Fruit fly (Drosophila melanogaster): ENCODE data around the gene prage.

The prage gene

DNA sequence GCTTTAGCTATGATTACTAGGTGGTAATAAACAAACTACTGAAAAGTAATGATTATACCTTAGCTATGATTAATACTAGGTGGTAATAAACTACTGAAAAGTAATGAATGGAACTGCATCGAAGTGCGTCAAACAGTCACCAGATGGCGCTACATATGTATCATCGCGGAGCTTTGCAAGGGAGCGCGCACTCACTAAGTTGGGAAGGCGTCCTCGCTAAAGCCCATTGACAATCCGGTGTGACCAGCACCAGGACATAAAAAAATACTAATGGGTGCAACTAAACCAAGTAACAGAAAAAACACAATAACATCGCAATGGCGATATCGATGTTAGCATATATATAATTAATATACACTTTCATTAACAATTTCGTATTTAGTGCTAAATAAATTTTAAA, 893 bp upstream of the prage start (continued):
- TF ChIP-seq psq (GFP tag; optimal IDR thresholded peaks at IDR 0.05) (no peak), CkIIα-i1 (GFP tag; IDR thresholded peaks at IDR 0.05) (no peak), CG34376 (GFP tag; optimal IDR thresholded peaks at IDR 0.05) (no peak), CG11723 (GFP tag; optimal IDR thresholded peaks at IDR 0.05) (no peak), CG1792 (GFP tag; optimal IDR thresholded peaks at IDR 0.05) (no peak), Neu2 (GFP tag; optimal IDR thresholded peaks at IDR 0.05; ENCODE audit: borderline replicate concordance) (no peak), Fer2 (tag; optimal IDR thresholded peaks at IDR 0.05) (no peak), lola (GFP tag; optimal IDR thresholded peaks at IDR 0.05) (no peak), CG14667 (GFP tag; IDR thresholded peaks at IDR 0.05) (no peak), Ets65A (GFP tag) (no peak), CG10366 (GFP tag; IDR thresholded peaks at IDR 0.05) (no peak), bowl (GFP tag; IDR thresholded peaks at IDR 0.05) (no peak), CG1647 (GFP tag; optimal IDR thresholded peaks at IDR 0.05) (no peak), ems (GFP tag; optimal IDR thresholded peaks at IDR 0.05) (no peak), Mad (GFP tag; optimal IDR thresholded peaks at IDR 0.05) (no peak), CG12391 (tag; optimal IDR thresholded peaks at IDR 0.05) (no peak), CG3163 (GFP tag; optimal IDR thresholded peaks at IDR 0.05) (peak; percentile 2), Elba2 (GFP tag; optimal IDR thresholded peaks at IDR 0.05) (no peak), CG9797 (GFP tag; optimal IDR thresholded peaks at IDR 0.05) (peak; percentile 59), vvl (GFP tag; IDR thresholded peaks at IDR 0.05) (0 out of 2 replicates have a peak, but pooled peaks have one; percentile 8), CG12155 (GFP tag; optimal IDR thresholded peaks at IDR 0.05) (no peak), CG10274 (GFP tag; optimal IDR thresholded peaks at IDR 0.05) (no peak), CG10543 (GFP tag; optimal IDR thresholded peaks at IDR 0.05) (no peak), CG3995 (GFP tag; optimal IDR thresholded peaks at IDR 0.05) (peak; percentile 8), CG9609 (GFP tag; optimal IDR thresholded peaks at IDR 0.05) (no peak), lmd (GFP tag; IDR thresholded peaks at IDR 0.05) (no peak), YL-1 (GFP tag; optimal IDR thresholded peaks at IDR 0.05) (no peak), CG2129 (GFP tag; IDR thresholded peaks at IDR 0.05; ENCODE audit: partially characterized antibody) (no peak), tio (GFP tag; optimal IDR thresholded peaks at IDR 0.05) (no peak), CG16779 (GFP tag; IDR thresholded peaks at IDR 0.05) (no peak), tgo (GFP tag; IDR thresholded peaks at IDR 0.05) (no peak), dimm (GFP tag; IDR thresholded peaks at IDR 0.05) (no peak), klu (GFP tag; IDR thresholded peaks at IDR 0.05) (no peak), Antp (GFP tag; optimal IDR thresholded peaks at IDR 0.05) (no peak), Chrac-16 (GFP tag; optimal IDR thresholded peaks at IDR 0.05) (no peak), salm (tag; optimal IDR thresholded peaks at IDR 0.05) (no peak), mirr (GFP tag; optimal IDR thresholded peaks at IDR 0.05) (peak; percentile 19), CG2116 (GFP tag; optimal IDR thresholded peaks at IDR 0.05) (peak; percentile 6), CG12299 (tag; optimal IDR thresholded peaks at IDR 0.05) (no peak), Bdp1 (GFP tag; optimal IDR thresholded peaks at IDR 0.05) (no peak), fd64A (GFP tag; optimal IDR thresholded peaks at IDR 0.05) (no peak), CG5953 (GFP tag; IDR thresholded peaks at IDR 0.05) (no peak), Oaz (GFP tag; IDR thresholded peaks at IDR 0.05) (no peak), fru (optimal IDR thresholded peaks at IDR 0.05) (no peak), nmo (GFP tag; optimal IDR thresholded peaks at IDR 0.05) (peak; percentile 38), CG12744 (GFP tag; optimal IDR thresholded peaks at IDR 0.05) (no peak), sisA (GFP tag; IDR thresholded peaks at IDR 0.05) (no peak), kay (GFP tag; optimal IDR thresholded peaks at IDR 0.05) (peak; percentile 16), prd (optimal IDR thresholded peaks at IDR 0.05) (peak in 1 of 2 experiments; percentile 29), prd (GFP tag; IDR thresholded peaks at IDR 0.05) (no peak), Lim3 (GFP tag; IDR thresholded peaks at IDR 0.05) (no peak), Xbp1 (GFP tag; optimal IDR thresholded peaks at IDR 0.05) (no peak), CG12104 (GFP tag; optimal IDR thresholded peaks at IDR 0.05) (no peak), nau (GFP tag; optimal IDR thresholded peaks at IDR 0.05) (no peak)

All from whole organism, embryonic.